Fruit fly (Drosophila melanogaster) whole organism, embryonic: ENCODE data around the gene Pde11.

Source experiments
- Atf6 ChIP-seq: fragments of 200-800 bp; sonication (Bioruptor generic); IDR thresholded peaks from 2 replicates; pipeline ENCODE4 v1.3.6; 2022; ENCODE audit warnings: missing biosample characterization, missing genetic modification characterization
- Blimp-1 ChIP-seq: fragments of 200-800 bp; sonication (Bioruptor generic); optimal IDR thresholded peaks from 3 replicates; lab custom pipeline; 2018; ENCODE audit warnings: missing biosample characterization, missing genetic modification characterization, mild to moderate bottlenecking, moderate library complexity, missing genetic modification reagents
- CG10366 ChIP-seq: fragments of 200-800 bp; sonication (Bioruptor generic); IDR thresholded peaks from 2 replicates; pipeline ENCODE4 v1.3.6; 2022; ENCODE audit warnings: missing biosample characterization, missing genetic modification characterization
- CG15011 ChIP-seq: fragments of 200-800 bp; sonication (Bioruptor generic); optimal IDR thresholded peaks from 3 replicates; lab custom pipeline; 2018; ENCODE audit warnings: missing biosample characterization, mild to moderate bottlenecking, missing genetic modification characterization
- CG2120 ChIP-seq: fragments of 200-800 bp; sonication (Bioruptor generic); optimal IDR thresholded peaks from 3 replicates; lab custom pipeline; 2016; ENCODE audit warnings: missing biosample characterization, missing genetic modification characterization
- CG2712 ChIP-seq: fragments of 200-800 bp; optimal IDR thresholded peaks from 3 replicates; lab custom pipeline; 2019; ENCODE audit warnings: missing biosample characterization, mild to moderate bottlenecking, missing genetic modification characterization, moderate library complexity
- CG30403 ChIP-seq: fragments of 200-800 bp; sonication (Bioruptor generic); optimal IDR thresholded peaks from 3 replicates; lab custom pipeline; 2016; ENCODE audit warnings: missing biosample characterization, missing genetic modification characterization
- CG32532 ChIP-seq: fragments of 200-800 bp; sonication (Bioruptor generic); IDR thresholded peaks from 2 replicates; pipeline ENCODE4 v1.3.6; 2022; ENCODE audit warnings: missing biosample characterization, missing genetic modification characterization
- CG34376 ChIP-seq: fragments of 200-800 bp; sonication (Bioruptor generic); optimal IDR thresholded peaks from 2 replicates; lab custom pipeline; 2018; ENCODE audit warnings: missing biosample characterization, mild to moderate bottlenecking, missing genetic modification characterization
- CG34422 ChIP-seq: fragments of 200-800 bp; sonication (Bioruptor generic); IDR thresholded peaks from 3 replicates; pipeline ENCODE4 v1.3.6; 2022; ENCODE audit warnings: missing biosample characterization, missing genetic modification characterization
- CG3847 ChIP-seq: fragments of 200-800 bp; sonication (Bioruptor generic); IDR thresholded peaks from 2 replicates; pipeline ENCODE4 v1.3.6; 2022; ENCODE audit warnings: missing biosample characterization, missing genetic modification characterization
- CG4424 ChIP-seq: fragments of 200-800 bp; sonication (Bioruptor generic); optimal IDR thresholded peaks from 3 replicates; lab custom pipeline; 2016; ENCODE audit warnings: missing biosample characterization, missing genetic modification characterization
- CG6254 ChIP-seq: fragments of 200-800 bp; sonication (Bioruptor generic); optimal IDR thresholded peaks from 3 replicates; lab custom pipeline; 2017; ENCODE audit warnings: mild to moderate bottlenecking, missing biosample characterization, missing genetic modification reagents, missing genetic modification characterization
- CG8388 ChIP-seq: fragments of 200-800 bp; sonication (Bioruptor generic); optimal IDR thresholded peaks from 2 replicates; lab custom pipeline; 2019; ENCODE audit warnings: missing biosample characterization, mild to moderate bottlenecking, missing genetic modification characterization, moderate library complexity
- CG9437 ChIP-seq: fragments of 200-800 bp; sonication (Bioruptor generic); optimal IDR thresholded peaks from 2 replicates; lab custom pipeline; 2018; ENCODE audit warnings: missing biosample characterization, mild to moderate bottlenecking, missing genetic modification characterization
- CG9727 ChIP-seq: fragments of 200-800 bp; sonication (Bioruptor generic); optimal IDR thresholded peaks from 3 replicates; lab custom pipeline; 2017; ENCODE audit warnings: missing biosample characterization, mild to moderate bottlenecking, missing genetic modification characterization
- CrebB ChIP-seq: fragments of 200-800 bp; sonication (Bioruptor generic); optimal IDR thresholded peaks from 3 replicates; lab custom pipeline; 2018; ENCODE audit warnings: missing biosample characterization, mild to moderate bottlenecking, missing genetic modification characterization
- D19A ChIP-seq: fragments of 200-800 bp; optimal IDR thresholded peaks from 3 replicates; lab custom pipeline; 2019; ENCODE audit warnings: missing biosample characterization, mild to moderate bottlenecking, missing genetic modification characterization, moderate library complexity
- Drgx ChIP-seq: fragments of 200-800 bp; sonication (Bioruptor generic); IDR thresholded peaks from 2 replicates; pipeline ENCODE4 v1.3.6; 2022; ENCODE audit warnings: missing biosample characterization, missing genetic modification characterization
- Fer1 ChIP-seq: fragments of 200-800 bp; sonication (Bioruptor generic); optimal IDR thresholded peaks from 2 replicates; lab custom pipeline; 2017; ENCODE audit warnings: missing biosample characterization, mild to moderate bottlenecking, missing genetic modification characterization
- HHEX ChIP-seq: fragments of 200-800 bp; sonication (Bioruptor generic); optimal IDR thresholded peaks from 3 replicates; lab custom pipeline; 2017; ENCODE audit warnings: missing biosample characterization, mild to moderate bottlenecking, missing genetic modification characterization, missing genetic modification reagents
- Hand ChIP-seq: fragments of 200-800 bp; sonication (Bioruptor generic); optimal IDR thresholded peaks from 2 replicates; lab custom pipeline; 2017; ENCODE audit warnings: mild to moderate bottlenecking, missing biosample characterization, missing genetic modification reagents, missing genetic modification characterization
- HmgZ ChIP-seq: fragments of 200-800 bp; sonication (Bioruptor generic); optimal IDR thresholded peaks from 2 replicates; lab custom pipeline; 2018; ENCODE audit warnings: missing biosample characterization, mild to moderate bottlenecking, missing genetic modification characterization
- Hmr ChIP-seq: fragments of 200-800 bp; sonication (Bioruptor generic); optimal IDR thresholded peaks from 3 replicates; lab custom pipeline; 2017; ENCODE audit warnings: mild to moderate bottlenecking, missing biosample characterization, missing genetic modification reagents, missing genetic modification characterization
- Hr39 ChIP-seq: fragments of >200 bp; optimal IDR thresholded peaks from 2 replicates; lab custom pipeline; 2017
- Hr51 ChIP-seq, 2 experiments: fragments of 200-800 bp; sonication (Bioruptor generic); optimal IDR thresholded peaks; 2 replicates in 1 of 2; 3 replicates in 1 of 2; lab custom pipeline; 2016 to 2018; ENCODE audit warnings: missing biosample characterization in 2 of 2, missing genetic modification characterization in 2 of 2, mild to moderate bottlenecking in 1 of 2, moderate library complexity in 1 of 2
- Meics ChIP-seq: fragments of 200-800 bp; sonication (Bioruptor generic); optimal IDR thresholded peaks from 2 replicates; lab custom pipeline; 2017; ENCODE audit warnings: missing biosample characterization, mild to moderate bottlenecking, missing genetic modification characterization
- Ptx1 ChIP-seq: fragments of 200-800 bp; sonication (Bioruptor generic); IDR thresholded peaks from 2 replicates; pipeline ENCODE4 v1.3.6; 2022; ENCODE audit warnings: missing biosample characterization, missing genetic modification characterization
- Rfx ChIP-seq: fragments of 200-800 bp; sonication (Bioruptor generic); IDR thresholded peaks from 2 replicates; pipeline ENCODE4 v1.3.6; 2022; ENCODE audit warnings: missing biosample characterization, missing genetic modification characterization
- Sox100B ChIP-seq: fragments of 200-800 bp; sonication (Bioruptor generic); optimal IDR thresholded peaks from 3 replicates; lab custom pipeline; 2018; ENCODE audit warnings: missing biosample characterization, mild to moderate bottlenecking, missing genetic modification characterization
- Sox102F ChIP-seq: fragments of 200-800 bp; sonication (Bioruptor generic); optimal IDR thresholded peaks from 2 replicates; lab custom pipeline; 2018; ENCODE audit warnings: missing biosample characterization, mild to moderate bottlenecking, missing genetic modification characterization, moderate library complexity
- ara ChIP-seq: fragments of 200-800 bp; sonication (Bioruptor generic); IDR thresholded peaks from 2 replicates; pipeline ENCODE4 v1.3.6; 2022; ENCODE audit warnings: missing biosample characterization, missing genetic modification characterization
- cato ChIP-seq: fragments of 200-800 bp; sonication (Bioruptor generic); optimal IDR thresholded peaks from 2 replicates; lab custom pipeline; 2016; ENCODE audit warnings: missing biosample characterization, missing genetic modification characterization, borderline replicate concordance
- caup ChIP-seq: fragments of 200-800 bp; sonication (Bioruptor generic); optimal IDR thresholded peaks from 3 replicates; lab custom pipeline; 2017; ENCODE audit warnings: missing biosample characterization, mild to moderate bottlenecking, missing genetic modification characterization, moderate library complexity; ENCODE audit not compliant: severe bottlenecking
- cwo ChIP-seq: fragments of 200-800 bp; sonication (Bioruptor generic); optimal IDR thresholded peaks from 3 replicates; lab custom pipeline; 2017; ENCODE audit warnings: missing biosample characterization, missing genetic modification characterization, mild to moderate bottlenecking, moderate library complexity, missing genetic modification reagents
- dysf ChIP-seq: fragments of 200-800 bp; sonication (Bioruptor generic); IDR thresholded peaks from 3 replicates; pipeline ENCODE4 v1.3.6; 2022; ENCODE audit warnings: missing biosample characterization, missing genetic modification characterization
- eve ChIP-seq, 2 experiments: fragments of >200 bp; optimal IDR thresholded peaks; 2 replicates each; lab custom pipeline; 2017; ENCODE audit warnings: missing biosample characterization in 2 of 2, missing genetic modification characterization in 2 of 2
- eyg ChIP-seq: fragments of 200-800 bp; sonication (Bioruptor generic); optimal IDR thresholded peaks from 3 replicates; lab custom pipeline; 2016; ENCODE audit warnings: missing biosample characterization, missing genetic modification characterization
- hkb ChIP-seq, 2 experiments: fragments of 200-800 bp in 1 of 2; fragments of >200 bp in 1 of 2; sonication (Bioruptor generic) in 1 of 2; IDR thresholded peaks in 1 of 2; optimal IDR thresholded peaks in 1 of 2; 2 replicates each; pipeline versions ENCODE4 v1.3.6 to Lab custom; 2017 to 2022; ENCODE audit warnings: missing biosample characterization in 1 of 2, missing genetic modification characterization in 1 of 2
- lab ChIP-seq: fragments of 200-800 bp; sonication (Bioruptor generic); optimal IDR thresholded peaks from 3 replicates; lab custom pipeline; 2017; ENCODE audit warnings: missing biosample characterization, missing genetic modification characterization, mild to moderate bottlenecking, moderate library complexity, missing genetic modification reagents
- odd ChIP-seq: fragments of 200-800 bp; sonication (Bioruptor generic); optimal IDR thresholded peaks from 2 replicates; lab custom pipeline; 2017; ENCODE audit warnings: missing biosample characterization, mild to moderate bottlenecking, missing genetic modification characterization
- pan ChIP-seq, 4 experiments: fragments of >200 bp in 3 of 4; fragments of 200-800 bp in 1 of 4; sonication (Bioruptor generic) in 1 of 4; optimal IDR thresholded peaks in 3 of 4; IDR thresholded peaks in 1 of 4; 2 replicates each; pipeline versions ENCODE4 v1.3.6 to Lab custom; 2017 to 2022; ENCODE audit warnings: missing biosample characterization in 2 of 4, missing genetic modification characterization in 2 of 4, mixed read lengths in 1 of 4
- pb ChIP-seq: fragments of 200-800 bp; sonication (Bioruptor generic); optimal IDR thresholded peaks from 3 replicates; lab custom pipeline; 2016; ENCODE audit warnings: missing biosample characterization, missing genetic modification characterization
- slbo ChIP-seq: fragments of 200-800 bp; sonication (Bioruptor generic); IDR thresholded peaks from 2 replicates; pipeline ENCODE4 v1.3.6; 2022; ENCODE audit warnings: missing biosample characterization, missing genetic modification characterization
- so ChIP-seq: fragments of 200-800 bp; sonication (Bioruptor generic); IDR thresholded peaks from 3 replicates; pipeline ENCODE4 v1.3.6; 2022; ENCODE audit warnings: missing biosample characterization, missing genetic modification characterization
- sug ChIP-seq: fragments of 200-800 bp; optimal IDR thresholded peaks from 2 replicates; lab custom pipeline; 2019; ENCODE audit warnings: missing biosample characterization, mild to moderate bottlenecking, missing genetic modification characterization, moderate library complexity
- unpg ChIP-seq: fragments of 200-800 bp; sonication (Bioruptor generic); optimal IDR thresholded peaks from 3 replicates; lab custom pipeline; 2018; ENCODE audit warnings: missing biosample characterization, mild to moderate bottlenecking, missing genetic modification characterization, moderate library complexity
- zen2 ChIP-seq: fragments of 200-800 bp; sonication (Bioruptor generic); IDR thresholded peaks from 3 replicates; pipeline ENCODE4 v1.3.6; 2022; ENCODE audit warnings: missing biosample characterization, missing genetic modification characterization; ENCODE audit not compliant: partially characterized antibody

Gene Pde11

DNA sequence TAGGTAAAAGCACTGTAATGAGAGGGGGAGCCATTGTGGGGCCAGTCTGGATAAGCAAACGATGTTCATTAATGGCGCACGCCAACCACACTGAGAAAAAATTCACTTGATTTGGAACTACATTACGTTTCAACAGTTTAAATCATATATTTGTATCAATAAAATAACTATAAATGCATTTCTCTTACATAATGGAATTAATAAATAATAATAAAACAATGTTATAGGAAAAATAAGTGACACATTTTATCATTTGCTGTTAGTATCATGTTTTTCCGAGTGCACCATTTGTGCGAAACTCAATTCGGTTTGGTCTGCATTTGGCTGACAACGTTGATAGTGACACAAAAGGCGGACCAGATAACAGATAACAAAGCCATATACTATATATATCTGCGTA lies 41.4 kb downstream of the Pde11 start (continued):
- TF ChIP-seq Sox102F (GFP tag; lab: Kevin White, UChicago) (peak; percentile 55), hkb (optimal IDR thresholded peaks at IDR 0.05; lab: Kevin White, UChicago) (no peak), hkb (GFP tag; IDR thresholded peaks at IDR 0.05; lab: Robert Waterston, UW) (peak; percentile 44; the same call in 1 of the 2 replicates), Hand (GFP tag; lab: Kevin White, UChicago) (peak; percentile 33), Ptx1 (GFP tag; lab: Robert Waterston, UW) (peak; percentile 62), HHEX (GFP tag; lab: Kevin White, UChicago) (peak; percentile 48), Atf6 (0 out of 2 replicates have a peak, but pooled peaks have one; percentile 27), dysf (GFP tag; lab: Robert Waterston, UW) (peak; percentile 57; the same call in 2 of the 3 replicates), Hr39 (lab: Kevin White, UChicago) (no peak), eve (GFP tag; optimal IDR thresholded peaks at IDR 0.05; lab: Kevin White, UChicago) (no peak), lab (GFP tag; lab: Kevin White, UChicago) (peak; percentile 69), sug (tag; lab: Kevin White, UChicago) (peak; percentile 29), ara (GFP tag; lab: Robert Waterston, UW) (no peak), CG9727 (GFP tag; lab: Kevin White, UChicago) (peak; percentile 41), odd (peak; percentile 15), Drgx (peak; percentile 75), CrebB (no peak), pb (GFP tag; lab: Kevin White, UChicago) (no peak), Hmr (GFP tag; lab: Kevin White, UChicago) (peak; percentile 61), Hr51 (GFP tag; optimal IDR thresholded peaks at IDR 0.05; lab: Kevin White, UChicago) (peak in 1 of 2 experiments; percentile 67), CG34422 (GFP tag; lab: Robert Waterston, UW) (0 out of 3 replicates have a peak, but pooled peaks have one; percentile 40), Rfx (peak; percentile 38; the same call in 1 of the 2 replicates), CG8388 (peak; percentile 9), Fer1 (peak; percentile 56), CG10366 (GFP tag; lab: Robert Waterston, UW) (no peak), CG30403 (GFP tag; lab: Kevin White, UChicago) (peak; percentile 23), cato (GFP tag; lab: Kevin White, UChicago) (no peak), CG6254 (GFP tag; lab: Kevin White, UChicago) (no peak), eyg (GFP tag; lab: Kevin White, UChicago) (no peak), cwo (GFP tag; lab: Kevin White, UChicago) (peak; percentile 40), CG32532 (GFP tag; lab: Robert Waterston, UW) (peak; percentile 51; the same call in 1 of the 2 replicates), pan (optimal IDR thresholded peaks at IDR 0.05; lab: Kevin White, UChicago) (no peak), pan (GFP tag; optimal IDR thresholded peaks at IDR 0.05 in 1 of 2, IDR thresholded peaks at IDR 0.05 in 1 of 2) (peak in 1 of 2 experiments; percentile 66), Meics (GFP tag; lab: Kevin White, UChicago) (peak; percentile 54), D19A (tag; lab: Kevin White, UChicago) (no peak), CG4424 (peak; percentile 8), HmgZ (tag; lab: Kevin White, UChicago) (peak; percentile 0), Sox100B (GFP tag; lab: Kevin White, UChicago) (peak; percentile 16), slbo (GFP tag; lab: Robert Waterston, UW) (peak; percentile 57), zen2 (GFP tag; lab: Robert Waterston, UW) (no peak), CG2712 (peak; percentile 25), CG9437 (GFP tag; lab: Kevin White, UChicago) (no peak), CG15011 (GFP tag; lab: Kevin White, UChicago) (peak; percentile 26), CG34376 (GFP tag; lab: Kevin White, UChicago) (no peak), CG2120 (GFP tag; lab: Kevin White, UChicago) (peak; percentile 19), so (GFP tag; lab: Robert Waterston, UW) (peak; percentile 52; the same call in 1 of the 3 replicates), Blimp-1 (GFP tag; lab: Kevin White, UChicago) (peak; percentile 1), CG3847 (GFP tag; lab: Robert Waterston, UW) (0 out of 2 replicates have a peak, but pooled peaks have one; percentile 4), caup (GFP tag; lab: Kevin White, UChicago) (peak; percentile 16), unpg (peak; percentile 51)
